Worm (Caenorhabditis elegans) whole organism, L2 larva: Measurements from ENCODE around the gene srh-200.

Experiments used
- C34F6.9 ChIP-seq: fragments of 150-350 bp; optimal IDR thresholded peaks from 2 replicates; lab custom pipeline; 2014; ENCODE audit warnings: missing biosample characterization, missing genetic modification characterization
- R02D3.7 ChIP-seq: fragments of 150-350 bp; optimal IDR thresholded peaks from 2 replicates; lab custom pipeline; 2014; ENCODE audit warnings: missing biosample characterization, missing genetic modification characterization
- Y55F3AM.14 ChIP-seq: fragments of 200-800 bp; sonication (Bioruptor generic); optimal IDR thresholded peaks from 2 replicates; lab custom pipeline; 2018; ENCODE audit warnings: mild to moderate bottlenecking, missing genetic modification characterization, missing compliant biosample characterization
- ZK546.5 ChIP-seq: sonication (generic microtip); optimal IDR thresholded peaks from 2 replicates; lab custom pipeline; 2017; ENCODE audit warnings: missing biosample characterization, missing genetic modification characterization
- aly-2 ChIP-seq: fragments of 150-350 bp; optimal IDR thresholded peaks from 2 replicates; lab custom pipeline; 2014; ENCODE audit warnings: missing biosample characterization, missing genetic modification characterization
- ama-1 ChIP-seq: fragments of 150-350 bp; optimal IDR thresholded peaks from 2 replicates; lab custom pipeline; 2018; ENCODE audit warnings: inconsistent platforms
- blmp-1 ChIP-seq: sonication (generic microtip); optimal IDR thresholded peaks from 2 replicates; lab custom pipeline; 2017; ENCODE audit warnings: missing genetic modification characterization, mild to moderate bottlenecking, missing compliant biosample characterization, antibody characterized with exemption, moderate library complexity; ENCODE audit not compliant: insufficient read depth
- ceh-16 ChIP-seq: fragments of 150-350 bp; optimal IDR thresholded peaks from 2 replicates; lab custom pipeline; 2014; ENCODE audit warnings: missing biosample characterization, missing genetic modification characterization
- ceh-82 ChIP-seq: fragments of 150-350 bp; optimal IDR thresholded peaks from 2 replicates; lab custom pipeline; 2014; ENCODE audit warnings: missing biosample characterization, missing genetic modification characterization
- crh-2 ChIP-seq: sonication (generic microtip); optimal IDR thresholded peaks from 2 replicates; lab custom pipeline; 2017; ENCODE audit warnings: missing biosample characterization, missing genetic modification characterization
- elt-1 ChIP-seq: fragments of 150-350 bp; optimal IDR thresholded peaks from 2 replicates; lab custom pipeline; 2014; ENCODE audit warnings: missing biosample characterization, missing genetic modification characterization
- elt-3 ChIP-seq: sonication (generic microtip); optimal IDR thresholded peaks from 2 replicates; lab custom pipeline; 2017; ENCODE audit warnings: missing biosample characterization, missing genetic modification characterization
- fos-1 ChIP-seq: fragments of 150-350 bp; optimal IDR thresholded peaks from 2 replicates; lab custom pipeline; 2014; ENCODE audit warnings: missing biosample characterization, missing genetic modification characterization
- lin-11 ChIP-seq: fragments of 150-350 bp; sonication (generic microtip); optimal IDR thresholded peaks from 2 replicates; lab custom pipeline; 2014; ENCODE audit warnings: missing biosample characterization, missing genetic modification characterization, inconsistent platforms, mixed read lengths
- lin-13 ChIP-seq: fragments of 150-350 bp; optimal IDR thresholded peaks from 2 replicates; lab custom pipeline; 2014; ENCODE audit warnings: missing biosample characterization, missing genetic modification reagents, missing genetic modification characterization
- lin-39 ChIP-seq: fragments of 150-350 bp; optimal IDR thresholded peaks from 2 replicates; lab custom pipeline; 2014; ENCODE audit warnings: missing biosample characterization, missing genetic modification reagents, missing genetic modification characterization
- lsy-2 ChIP-seq, 2 experiments: fragments of 150-350 bp in 1 of 2; sonication (generic microtip) in 1 of 2; optimal IDR thresholded peaks; 2 replicates each; lab custom pipeline; 2014 to 2017; ENCODE audit warnings: missing biosample characterization in 2 of 2, missing genetic modification characterization in 2 of 2
- mab-5 ChIP-seq: fragments of 150-350 bp; optimal IDR thresholded peaks from 2 replicates; lab custom pipeline; 2014; ENCODE audit warnings: missing biosample characterization, missing genetic modification characterization
- mbf-1 ChIP-seq: sonication (generic microtip); optimal IDR thresholded peaks from 2 replicates; lab custom pipeline; 2017; ENCODE audit warnings: missing biosample characterization, missing genetic modification characterization
- nhr-10 ChIP-seq: sonication (generic microtip); optimal IDR thresholded peaks from 2 replicates; lab custom pipeline; 2017; ENCODE audit warnings: missing biosample characterization, missing genetic modification characterization
- nhr-11 ChIP-seq: fragments of 150-350 bp; optimal IDR thresholded peaks from 2 replicates; lab custom pipeline; 2014; ENCODE audit warnings: missing biosample characterization, missing genetic modification characterization
- nhr-12 ChIP-seq: fragments of 150-350 bp; optimal IDR thresholded peaks from 2 replicates; lab custom pipeline; 2014; ENCODE audit warnings: missing biosample characterization, missing genetic modification characterization
- nhr-129 ChIP-seq: fragments of 150-350 bp; optimal IDR thresholded peaks from 2 replicates; lab custom pipeline; 2014; ENCODE audit warnings: missing biosample characterization, missing genetic modification characterization
- nhr-21 ChIP-seq: fragments of 150-350 bp; optimal IDR thresholded peaks from 2 replicates; lab custom pipeline; 2014; ENCODE audit warnings: missing biosample characterization, missing genetic modification characterization
- nhr-23 ChIP-seq: fragments of 150-350 bp; optimal IDR thresholded peaks from 2 replicates; lab custom pipeline; 2014; ENCODE audit warnings: missing biosample characterization, missing genetic modification reagents, missing genetic modification characterization
- nhr-237 ChIP-seq: fragments of 150-350 bp; optimal IDR thresholded peaks from 2 replicates; lab custom pipeline; 2014; ENCODE audit warnings: missing biosample characterization, missing genetic modification characterization
- nhr-25 ChIP-seq: fragments of 150-350 bp; sonication (generic microtip); optimal IDR thresholded peaks from 3 replicates; lab custom pipeline; 2014; ENCODE audit warnings: missing biosample characterization, missing genetic modification characterization
- nhr-6 ChIP-seq: fragments of 150-350 bp; optimal IDR thresholded peaks from 2 replicates; lab custom pipeline; 2014; ENCODE audit warnings: missing biosample characterization, missing genetic modification characterization
- nhr-77 ChIP-seq: fragments of 150-350 bp; optimal IDR thresholded peaks from 2 replicates; lab custom pipeline; 2014; ENCODE audit warnings: missing biosample characterization, missing genetic modification characterization
- skn-1 ChIP-seq: sonication (generic microtip); optimal IDR thresholded peaks from 2 replicates; lab custom pipeline; 2017; ENCODE audit warnings: missing biosample characterization, missing genetic modification characterization
- sma-3 ChIP-seq: sonication (generic microtip); optimal IDR thresholded peaks from 2 replicates; lab custom pipeline; 2016; ENCODE audit warnings: missing genetic modification reagents, missing genetic modification characterization, missing compliant biosample characterization
- sma-9 ChIP-seq, 2 experiments: fragments of 150-350 bp in 1 of 2; sonication (generic microtip) in 1 of 2; optimal IDR thresholded peaks; 2 replicates each; lab custom pipeline; 2014 to 2016; ENCODE audit warnings: missing genetic modification characterization in 2 of 2, mild to moderate bottlenecking in 1 of 2, missing biosample characterization in 1 of 2, missing compliant biosample characterization in 1 of 2, missing genetic modification reagents in 1 of 2, moderate library complexity in 1 of 2
- snpc-4 ChIP-seq: fragments of 150-350 bp; optimal IDR thresholded peaks from 2 replicates; lab custom pipeline; 2014; ENCODE audit warnings: missing biosample characterization, missing genetic modification characterization
- unc-39 ChIP-seq: fragments of 150-350 bp; optimal IDR thresholded peaks from 2 replicates; lab custom pipeline; 2014; ENCODE audit warnings: missing biosample characterization, missing genetic modification characterization
- zag-1 ChIP-seq: fragments of 150-350 bp; optimal IDR thresholded peaks from 2 replicates; lab custom pipeline; 2014; ENCODE audit warnings: missing biosample characterization, missing genetic modification characterization
- ztf-1 ChIP-seq: fragments of 200-800 bp; sonication (Bioruptor generic); conservative IDR thresholded peaks from 2 replicates; pipeline ENCODE4 v1.3.6; 2022; ENCODE audit warnings: missing genetic modification characterization, missing compliant biosample characterization

Gene srh-200

ce11 chrV:7686189-7686588 lies 32.7 kb upstream of the srh-200 start, which contains the start of the genes nhr-94 and nhr-152:
nhr-94 (minus strand) TSS chrV:7686335.
nhr-152 (plus strand) TSS chrV:7686350.
- TF ChIP-seq snpc-4 (tag; lab: Kevin White, UChicago) (no peak), ceh-16 (tag; lab: Kevin White, UChicago) (no peak), elt-3 (no peak), zag-1 (tag; lab: Kevin White, UChicago) (no peak), R02D3.7 (tag; lab: Kevin White, UChicago) (no peak), unc-39 (tag; lab: Kevin White, UChicago) (no peak), nhr-25 (tag; lab: Kevin White, UChicago) (peak; percentile 77), nhr-23 (tag; lab: Kevin White, UChicago) (no peak), sma-9 (GFP tag; optimal IDR thresholded peaks at IDR 0.05; lab: Kevin White, UChicago) (peak; percentile 82), sma-9 (tag; optimal IDR thresholded peaks at IDR 0.05; lab: Kevin White, UChicago) (no peak), aly-2 (tag; lab: Kevin White, UChicago) (no peak), fos-1 (tag; lab: Kevin White, UChicago) (peak; percentile 6), elt-1 (tag; lab: Kevin White, UChicago) (peak; percentile 11), ama-1 (lab: Kevin White, UChicago) (no peak), ZK546.5 (no peak)

DNA sequence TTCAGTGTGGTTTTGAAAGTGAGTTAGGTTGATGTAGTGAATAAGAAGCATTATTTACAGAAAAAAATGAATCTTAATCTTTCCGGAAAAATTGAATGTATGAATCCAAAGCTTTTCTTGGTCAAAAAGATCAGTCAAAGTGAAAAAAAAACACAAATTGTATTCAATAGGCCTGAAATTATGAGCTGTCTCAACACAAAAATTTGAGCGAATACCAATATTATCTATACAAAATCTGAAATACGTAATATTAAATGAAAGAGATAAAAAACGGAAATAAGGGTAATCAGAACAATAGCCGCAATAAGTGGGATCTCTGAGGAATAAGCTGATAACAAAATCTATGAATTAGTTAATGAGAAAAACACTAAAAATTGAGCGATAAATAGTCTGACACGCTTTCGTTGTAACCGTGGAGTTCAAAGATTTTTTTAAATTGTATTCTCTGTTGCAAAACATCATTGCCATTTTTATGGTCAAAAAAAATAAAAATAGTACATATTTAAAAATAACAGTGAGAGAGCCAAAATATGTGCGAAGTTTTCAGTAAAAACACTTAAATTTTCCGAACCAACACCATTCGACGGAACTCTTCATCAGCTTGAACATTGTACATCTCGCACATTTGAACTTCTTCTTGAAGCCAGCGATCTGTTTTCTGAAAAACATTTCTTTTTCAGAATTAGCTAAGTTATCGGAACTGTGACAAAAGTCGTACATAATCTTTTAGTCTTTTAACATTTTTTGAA lies 30.6 kb upstream of the srh-200 start, which contains the start of gene sre-11:
TSS of gene sre-11 (minus strand) at position 51 of the 749 bp plus-strand sequence.
- no peak for TF ChIP-seq nhr-21 (tag; lab: Kevin White, UChicago)
- TF ChIP-seq Y55F3AM.14: no peak
- TF ChIP-seq lsy-2 (tag; optimal IDR thresholded peaks at IDR 0.05; lab: Kevin White, UChicago): no peak
- no peak for TF ChIP-seq lin-11 (tag; lab: Kevin White, UChicago)
- TF ChIP-seq mbf-1: no peak
- no peak for TF ChIP-seq R02D3.7 (tag; lab: Kevin White, UChicago)
- TF ChIP-seq sma-3 (GFP tag; lab: Kevin White, UChicago): no peak
- TF ChIP-seq skn-1 (tag; lab: Kevin White, UChicago): no peak
- no peak for TF ChIP-seq C34F6.9 (tag; lab: Kevin White, UChicago)
- no peak for TF ChIP-seq lin-39 (tag; lab: Kevin White, UChicago)
- no peak for TF ChIP-seq nhr-23 (tag; lab: Kevin White, UChicago)
- TF ChIP-seq ama-1 (lab: Kevin White, UChicago): no peak
- TF ChIP-seq nhr-12 (tag; lab: Kevin White, UChicago): no peak
- TF ChIP-seq ztf-1: no peak
- no peak for TF ChIP-seq nhr-77 (tag; lab: Kevin White, UChicago)
- no peak for TF ChIP-seq mab-5
- no peak for TF ChIP-seq lin-13 (GFP tag; lab: Kevin White, UChicago)
- no peak for TF ChIP-seq nhr-10 (tag; lab: Kevin White, UChicago)

DNA sequence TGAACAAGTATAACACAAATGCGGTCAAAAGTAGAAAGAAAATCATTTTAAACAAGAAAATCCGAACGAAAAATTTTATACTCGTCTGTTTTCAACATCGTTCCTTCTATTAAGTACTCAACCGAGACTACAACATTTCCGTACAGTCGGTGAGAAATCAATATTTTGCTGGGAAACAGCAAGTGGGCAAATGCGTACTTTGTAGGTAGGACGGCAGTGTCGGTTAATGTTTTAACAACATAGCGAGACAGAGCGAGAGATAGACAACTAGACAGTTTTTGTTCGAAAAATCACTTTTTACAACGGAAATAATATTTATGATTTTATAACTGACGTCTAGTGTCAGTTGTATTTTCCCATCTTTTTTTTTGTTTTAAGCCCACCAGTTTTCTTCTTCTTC lies 27.9 kb upstream of the srh-200 start, which contains the start of gene cyp-33A1:
TSS of gene cyp-33A1 (minus strand) at position 72 of the 400 bp plus-strand sequence.
- TF ChIP-seq nhr-6 (tag; lab: Kevin White, UChicago) (no peak), fos-1 (tag; lab: Kevin White, UChicago) (peak; percentile 34), crh-2 (tag; lab: Kevin White, UChicago) (peak; percentile 30), sma-9 (GFP tag; optimal IDR thresholded peaks at IDR 0.05; lab: Kevin White, UChicago) (peak; percentile 80), sma-9 (tag; optimal IDR thresholded peaks at IDR 0.05; lab: Kevin White, UChicago) (no peak), nhr-237 (no peak), nhr-11 (tag; lab: Kevin White, UChicago) (no peak), nhr-129 (peak; percentile 21), nhr-23 (tag; lab: Kevin White, UChicago) (no peak)
- TF ChIP-seq, all 48 proteins: peak for 4

DNA sequence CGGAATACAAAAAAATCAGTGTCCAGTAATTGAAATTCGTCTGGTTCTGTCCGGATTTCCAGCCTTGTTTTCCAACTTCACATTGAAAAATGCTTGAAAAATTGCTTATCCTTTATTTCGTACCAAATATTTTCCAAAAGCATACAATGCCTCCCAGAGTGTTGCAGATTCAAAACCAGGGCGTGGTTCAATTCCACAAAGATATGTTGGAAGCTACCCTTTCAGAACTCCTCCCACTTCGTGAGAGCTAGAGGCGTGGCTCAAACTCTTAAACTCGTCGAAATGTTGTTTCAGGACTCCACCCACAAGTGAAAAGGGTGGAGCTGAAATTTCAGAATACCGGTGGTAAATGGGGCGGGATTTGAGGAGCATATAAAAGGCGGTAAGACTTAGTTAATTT lies 22.4 kb upstream of the srh-200 start, which contains the start of gene C12D5.3:
TSS of gene C12D5.3 (plus strand) at position 301 of the 400 bp plus-strand sequence.
- TF ChIP-seq sma-3 (GFP tag; lab: Kevin White, UChicago): no peak
- no peak for TF ChIP-seq elt-3
- TF ChIP-seq nhr-25 (tag; lab: Kevin White, UChicago): no peak
- no peak for TF ChIP-seq lin-13 (GFP tag; lab: Kevin White, UChicago)
- TF ChIP-seq lin-39 (tag; lab: Kevin White, UChicago): no peak
- no peak for TF ChIP-seq R02D3.7 (tag; lab: Kevin White, UChicago)
- TF ChIP-seq ceh-82 (tag; lab: Kevin White, UChicago): no peak
- TF ChIP-seq blmp-1 (tag; lab: Kevin White, UChicago): no peak
- no peak for TF ChIP-seq nhr-12 (tag; lab: Kevin White, UChicago)
- TF ChIP-seq nhr-129: no peak
